Worm (Caenorhabditis elegans) whole organism, L4 larva: ENCODE measurements around the gene F08F1.3.

Source experiments
- D1046.2 ChIP-seq: fragments of 200-800 bp; sonication (Bioruptor generic); IDR thresholded peaks from 2 replicates; pipeline ENCODE4 v1.3.6; 2022; ENCODE audit warnings: missing genetic modification characterization, missing compliant biosample characterization
- R02D3.7 ChIP-seq: fragments of 150-350 bp; sonication (generic microtip); optimal IDR thresholded peaks from 3 replicates; lab custom pipeline; 2014; ENCODE audit warnings: missing biosample characterization, missing genetic modification characterization
- aha-1 ChIP-seq: fragments of 150-350 bp; peaks from one replicate; lab custom pipeline; 2014; ENCODE audit warnings: missing biosample characterization, missing genetic modification characterization
- cey-2 ChIP-seq: sonication (generic microtip); optimal IDR thresholded peaks from 3 replicates; lab custom pipeline; 2017; ENCODE audit warnings: missing genetic modification characterization, mild to moderate bottlenecking, missing compliant biosample characterization, antibody characterized with exemption, borderline replicate concordance; ENCODE audit not compliant: insufficient read depth
- ctbp-1 ChIP-seq: fragments of 200-800 bp; sonication (Bioruptor generic); IDR thresholded peaks from 2 replicates; pipeline ENCODE4 v1.3.6; 2022; ENCODE audit warnings: missing genetic modification reagents, missing genetic modification characterization, missing compliant biosample characterization
- daf-16 ChIP-seq, 3 experiments: sonication (generic microtip); optimal IDR thresholded peaks; 2 replicates each; lab custom pipeline; 2016 to 2017; ENCODE audit warnings: missing genetic modification characterization in 3 of 3, missing genetic modification reagents in 3 of 3, mild to moderate bottlenecking in 2 of 3, missing compliant biosample characterization in 2 of 3, missing biosample characterization in 1 of 3, moderate library complexity in 1 of 3
- daf-8 ChIP-seq: fragments of 200-800 bp; sonication (Bioruptor generic); IDR thresholded peaks from 2 replicates; pipeline ENCODE4 v1.3.6; 2022; ENCODE audit warnings: missing genetic modification characterization, missing compliant biosample characterization
- dmd-6 ChIP-seq: fragments of 200-800 bp; sonication (Bioruptor generic); IDR thresholded peaks from 2 replicates; pipeline ENCODE4 v1.3.6; 2022; ENCODE audit warnings: missing genetic modification reagents, missing genetic modification characterization, missing compliant biosample characterization
- dmd-9 ChIP-seq: fragments of 200-800 bp; sonication (Bioruptor generic); IDR thresholded peaks from 2 replicates; pipeline ENCODE4 v1.3.6; 2022; ENCODE audit warnings: missing genetic modification reagents, missing genetic modification characterization, missing compliant biosample characterization
- duxl-1 ChIP-seq: sonication (generic microtip); optimal IDR thresholded peaks from 2 replicates; lab custom pipeline; 2016; ENCODE audit warnings: mild to moderate bottlenecking, missing genetic modification characterization, moderate library complexity, missing compliant biosample characterization; ENCODE audit not compliant: poor library complexity
- egl-27 ChIP-seq: sonication (generic microtip); optimal IDR thresholded peaks from 3 replicates; lab custom pipeline; 2017; ENCODE audit warnings: missing biosample characterization, missing genetic modification reagents, missing genetic modification characterization
- fos-1 ChIP-seq: fragments of 150-350 bp; optimal IDR thresholded peaks from 2 replicates; lab custom pipeline; 2014; ENCODE audit warnings: missing biosample characterization, missing genetic modification characterization
- hlh-11 ChIP-seq: fragments of 200-800 bp; sonication (Bioruptor generic); optimal IDR thresholded peaks from 2 replicates; lab custom pipeline; 2018; ENCODE audit warnings: mild to moderate bottlenecking, missing genetic modification characterization, missing compliant biosample characterization
- hlh-30 ChIP-seq: sonication (generic microtip); optimal IDR thresholded peaks from 2 replicates; lab custom pipeline; 2017; ENCODE audit warnings: antibody characterized with exemption, mild to moderate bottlenecking, missing genetic modification characterization, missing compliant biosample characterization; ENCODE audit not compliant: insufficient read depth
- hmg-1.1 ChIP-seq: fragments of 200-800 bp; sonication (Bioruptor generic); IDR thresholded peaks from 2 replicates; pipeline ENCODE4 v1.3.6; 2022; ENCODE audit warnings: missing genetic modification reagents, missing genetic modification characterization, missing compliant biosample characterization
- jun-1 ChIP-seq: fragments of 150-350 bp; optimal IDR thresholded peaks from 2 replicates; lab custom pipeline; 2014; ENCODE audit warnings: missing biosample characterization, missing genetic modification reagents, missing genetic modification characterization
- lim-7 ChIP-seq: fragments of 200-800 bp; sonication (Bioruptor generic); IDR thresholded peaks from 2 replicates; pipeline ENCODE4 v1.3.6; 2022; ENCODE audit warnings: missing genetic modification characterization, missing compliant biosample characterization
- lin-15B ChIP-seq: fragments of 150-350 bp; sonication (generic microtip); optimal IDR thresholded peaks from 3 replicates; lab custom pipeline; 2014; ENCODE audit warnings: missing biosample characterization, missing genetic modification characterization
- lin-38 ChIP-seq: fragments of 200-800 bp; sonication (Bioruptor generic); IDR thresholded peaks from 2 replicates; pipeline ENCODE4 v1.3.6; 2022; ENCODE audit warnings: missing genetic modification reagents, missing genetic modification characterization, missing compliant biosample characterization
- lin-39 ChIP-seq: fragments of 150-350 bp; optimal IDR thresholded peaks from 2 replicates; lab custom pipeline; 2014; ENCODE audit warnings: missing biosample characterization, missing genetic modification reagents, missing genetic modification characterization
- lir-3 ChIP-seq: sonication (generic microtip); optimal IDR thresholded peaks from 2 replicates; lab custom pipeline; 2016; ENCODE audit warnings: mild to moderate bottlenecking, missing genetic modification characterization, missing compliant biosample characterization
- mdl-1 ChIP-seq, 2 experiments: fragments of 150-350 bp in 1 of 2; sonication (generic microtip) in 1 of 2; optimal IDR thresholded peaks; 2 replicates each; lab custom pipeline; 2014 to 2017; ENCODE audit warnings: missing biosample characterization in 2 of 2, missing genetic modification characterization in 2 of 2
- mes-2 ChIP-seq: sonication (generic microtip); optimal IDR thresholded peaks from 2 replicates; lab custom pipeline; 2016; ENCODE audit warnings: missing genotype, mild to moderate bottlenecking, missing genetic modification characterization, missing compliant biosample characterization; ENCODE audit not compliant: poor library complexity, severe bottlenecking
- mxl-3 ChIP-seq: fragments of 200-800 bp; sonication (Bioruptor generic); optimal IDR thresholded peaks from 2 replicates; lab custom pipeline; 2018; ENCODE audit warnings: mild to moderate bottlenecking, missing genetic modification characterization, missing compliant biosample characterization
- nhr-10 ChIP-seq: fragments of 150-350 bp; optimal IDR thresholded peaks from 2 replicates; lab custom pipeline; 2014; ENCODE audit warnings: missing biosample characterization, missing genetic modification characterization
- nhr-11 ChIP-seq: fragments of 150-350 bp; optimal IDR thresholded peaks from 2 replicates; lab custom pipeline; 2014; ENCODE audit warnings: missing biosample characterization, missing genetic modification characterization
- nhr-25 ChIP-seq: sonication (generic microtip); optimal IDR thresholded peaks from 2 replicates; lab custom pipeline; 2017; ENCODE audit warnings: missing genetic modification characterization, mild to moderate bottlenecking, missing compliant biosample characterization, antibody characterized with exemption, moderate library complexity, borderline replicate concordance; ENCODE audit not compliant: insufficient read depth
- nhr-28 ChIP-seq: fragments of 150-350 bp; optimal IDR thresholded peaks from 2 replicates; lab custom pipeline; 2014; ENCODE audit warnings: missing biosample characterization, missing genetic modification characterization
- nhr-41 ChIP-seq: fragments of 200-800 bp; sonication (Bioruptor generic); IDR thresholded peaks from 2 replicates; pipeline ENCODE4 v1.3.6; 2022; ENCODE audit warnings: missing genetic modification reagents, missing genetic modification characterization, missing compliant biosample characterization
- nhr-42 ChIP-seq: fragments of 200-800 bp; sonication (Bioruptor generic); IDR thresholded peaks from 2 replicates; pipeline ENCODE4 v1.3.6; 2022; ENCODE audit warnings: missing genetic modification characterization, missing compliant biosample characterization
- nhr-6 ChIP-seq: fragments of 150-350 bp; optimal IDR thresholded peaks from 2 replicates; lab custom pipeline; 2014; ENCODE audit warnings: missing biosample characterization, missing genetic modification characterization
- nhr-77 ChIP-seq: fragments of 150-350 bp; optimal IDR thresholded peaks from 2 replicates; lab custom pipeline; 2014; ENCODE audit warnings: missing biosample characterization, missing genetic modification characterization
- pha-4 ChIP-seq, 2 experiments: fragments of 150-350 bp in 1 of 2; fragments of 200-800 bp in 1 of 2; sonication (Bioruptor generic) in 1 of 2; IDR thresholded peaks in 1 of 2; optimal IDR thresholded peaks in 1 of 2; 2 replicates each; pipeline versions ENCODE4 v1.3.6 to Lab custom; 2014 to 2022; ENCODE audit warnings: missing genetic modification characterization in 2 of 2, missing genetic modification reagents in 2 of 2, missing biosample characterization in 1 of 2, missing compliant biosample characterization in 1 of 2
- rbr-2 ChIP-seq: sonication (generic microtip); optimal IDR thresholded peaks from 2 replicates; lab custom pipeline; 2016; ENCODE audit warnings: missing genotype, missing genetic modification characterization, missing compliant biosample characterization
- saeg-2 ChIP-seq: fragments of 200-800 bp; sonication (Bioruptor generic); IDR thresholded peaks from 2 replicates; pipeline ENCODE4 v1.3.6; 2022; ENCODE audit warnings: missing genetic modification reagents, missing genetic modification characterization, missing compliant biosample characterization
- sdz-12 ChIP-seq: fragments of 200-800 bp; sonication (Bioruptor generic); optimal IDR thresholded peaks from 2 replicates; lab custom pipeline; 2018; ENCODE audit warnings: mild to moderate bottlenecking, missing genetic modification characterization, missing compliant biosample characterization
- set-16 ChIP-seq: fragments of 200-800 bp; sonication (Bioruptor generic); IDR thresholded peaks from 2 replicates; pipeline ENCODE4 v1.3.6; 2022; ENCODE audit warnings: missing genetic modification reagents, missing genetic modification characterization, missing compliant biosample characterization
- unc-62 ChIP-seq, 3 experiments: fragments of 150-350 bp in 1 of 3; sonication (generic microtip); optimal IDR thresholded peaks in 2 of 3; peaks in 1 of 3; 1 replicate in 1 of 3; 2 replicates in 2 of 3; lab custom pipeline; 2014 to 2017; ENCODE audit warnings: missing biosample characterization in 3 of 3, missing genetic modification characterization in 3 of 3, missing genetic modification reagents in 3 of 3, missing genotype in 1 of 3
- zip-2 ChIP-seq: fragments of 150-350 bp; optimal IDR thresholded peaks from 2 replicates; lab custom pipeline; 2014; ENCODE audit warnings: missing biosample characterization, missing genetic modification characterization
- ztf-7 ChIP-seq: fragments of 150-350 bp; optimal IDR thresholded peaks from 2 replicates; lab custom pipeline; 2014; ENCODE audit warnings: missing biosample characterization, missing genetic modification characterization

F08F1.3 gene

DNA sequence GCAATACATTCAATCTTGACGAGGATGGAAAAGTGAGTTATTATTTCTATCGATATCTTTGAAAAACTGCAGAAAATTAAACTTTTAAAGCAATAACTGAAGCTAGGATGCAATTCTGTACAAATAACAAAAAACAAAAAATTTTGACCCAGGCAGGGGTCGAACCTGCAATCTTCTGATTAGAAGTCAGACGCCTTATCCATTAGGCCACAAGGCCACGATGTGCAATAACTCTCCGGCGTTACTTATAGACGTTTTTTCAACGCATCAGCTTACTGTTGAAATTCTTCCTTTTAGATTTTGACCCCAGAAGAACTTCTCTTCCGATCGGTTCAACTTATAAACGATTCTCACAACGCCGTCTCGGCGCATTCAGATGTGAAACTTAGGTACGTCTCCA is 47.0 kb upstream of the F08F1.3 start (continued):
- peak; percentile 22 for TF ChIP-seq hlh-11 (tag; lab: Kevin White, UChicago)
- peak; percentile 13 for TF ChIP-seq rbr-2 (tag; lab: Kevin White, UChicago)
- TF ChIP-seq hlh-30: peak; percentile 30
- no peak for TF ChIP-seq nhr-10 (tag; lab: Kevin White, UChicago)
- no peak for TF ChIP-seq nhr-25 (tag; lab: Kevin White, UChicago)
- no peak for TF ChIP-seq ztf-7 (tag; lab: Kevin White, UChicago)
- peak; percentile 74; the same call in 1 of the 2 replicates for TF ChIP-seq pha-4 (GFP tag; IDR thresholded peaks at IDR 0.05; lab: Robert Waterston, UW)
- TF ChIP-seq pha-4 (tag; optimal IDR thresholded peaks at IDR 0.05; lab: Kevin White, UChicago): no peak
- TF ChIP-seq nhr-77 (tag; lab: Kevin White, UChicago): no peak

ce11 chrX:8384642-8385181 is 43.9 kb upstream of the F08F1.3 start, which contains the start of gene F41D9.2:
TSS of gene F41D9.2 (minus strand) at chrX:8384945.
- 0 out of 2 replicates have a peak, but pooled peaks have one; percentile 17 for TF ChIP-seq hmg-1.1 (GFP tag; lab: Robert Waterston, UW)
- no peak for TF ChIP-seq ctbp-1 (GFP tag; lab: Robert Waterston, UW)
- no peak for TF ChIP-seq nhr-11 (tag; lab: Kevin White, UChicago)
- peak in 1 of 2 experiments; percentile 16 for TF ChIP-seq mdl-1 (tag; optimal IDR thresholded peaks at IDR 0.05; lab: Kevin White, UChicago)
- no peak for TF ChIP-seq lim-7 (GFP tag; lab: Robert Waterston, UW)
- peak; percentile 3 for TF ChIP-seq aha-1 (tag; lab: Kevin White, UChicago)
- TF ChIP-seq dmd-6 (GFP tag; lab: Robert Waterston, UW): no peak
- TF ChIP-seq hlh-30: peak; percentile 68
- TF ChIP-seq lin-39 (tag; lab: Kevin White, UChicago): no peak
- no peak for TF ChIP-seq lin-15B
- TF ChIP-seq nhr-41 (GFP tag; lab: Robert Waterston, UW): no peak
- no peak for TF ChIP-seq fos-1
- no peak for TF ChIP-seq sdz-12
- TF ChIP-seq lin-38 (GFP tag; lab: Robert Waterston, UW): no peak
- TF ChIP-seq dmd-9 (GFP tag; lab: Robert Waterston, UW): no peak
- no peak for TF ChIP-seq nhr-6 (tag; lab: Kevin White, UChicago)
- peak; percentile 27; the same call in 1 of the 2 replicates for TF ChIP-seq set-16
- TF ChIP-seq duxl-1 (tag; lab: Kevin White, UChicago): no peak
- TF ChIP-seq R02D3.7 (tag; lab: Kevin White, UChicago): no peak
- no peak for TF ChIP-seq zip-2 (tag; lab: Kevin White, UChicago)
- TF ChIP-seq nhr-28 (tag; lab: Kevin White, UChicago): peak; percentile 14
- TF ChIP-seq hlh-11 (tag; lab: Kevin White, UChicago): peak; percentile 26
- no peak for TF ChIP-seq lir-3 (tag; lab: Kevin White, UChicago)
- TF ChIP-seq saeg-2 (GFP tag; lab: Robert Waterston, UW): no peak
- TF ChIP-seq egl-27: no peak
- no peak for TF ChIP-seq daf-8
- no peak for TF ChIP-seq jun-1 (tag; lab: Kevin White, UChicago)
- no peak for TF ChIP-seq cey-2 (tag; lab: Kevin White, UChicago)
- no peak for TF ChIP-seq daf-16 (GFP tag; optimal IDR thresholded peaks at IDR 0.05; lab: Kevin White, UChicago)
- no peak for TF ChIP-seq daf-16 (tag; optimal IDR thresholded peaks at IDR 0.05; lab: Kevin White, UChicago)
- TF ChIP-seq mes-2: no peak
- TF ChIP-seq D1046.2 (GFP tag; lab: Robert Waterston, UW): no peak
- no peak for TF ChIP-seq nhr-42
- no peak for TF ChIP-seq nhr-25 (tag; lab: Kevin White, UChicago)
- peak; percentile 61 for TF ChIP-seq mxl-3 (GFP tag; lab: Kevin White, UChicago)
- peak in 1 of 2 experiments; percentile 87 for TF ChIP-seq unc-62 (GFP tag; optimal IDR thresholded peaks at IDR 0.05 in 1 of 2; lab: Kevin White, UChicago)
- TF ChIP-seq unc-62 (tag; optimal IDR thresholded peaks at IDR 0.05; lab: Kevin White, UChicago): no peak
- TF ChIP-seq, all 104 proteins: peak for 9
